Worm (Caenorhabditis elegans): ENCODE data around the gene snap-1.

The snap-1 gene

DNA sequence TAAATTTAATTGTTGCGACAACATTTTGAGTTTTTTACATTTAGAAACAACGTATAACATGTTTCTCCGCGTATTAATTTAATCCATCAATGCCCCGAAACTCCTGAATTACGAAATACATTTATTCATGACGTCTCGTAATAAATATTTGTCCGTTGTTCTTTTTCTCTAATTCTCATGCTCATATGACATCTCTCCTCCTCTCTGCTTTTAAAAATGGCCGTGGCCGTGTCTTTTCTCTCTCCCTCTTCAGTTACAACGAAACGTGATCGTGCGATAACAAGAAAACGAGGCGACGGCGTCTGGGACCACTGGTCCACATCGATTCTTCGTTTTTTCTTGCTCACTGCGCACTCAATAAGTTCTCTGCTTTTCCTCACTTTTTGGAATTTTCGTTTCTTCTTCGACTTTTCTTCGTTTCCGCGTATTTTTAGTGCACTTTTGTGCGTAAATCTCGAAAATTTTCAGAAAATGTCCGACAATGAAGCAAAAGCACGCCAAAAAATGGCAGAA is at the start of gene snap-1 (continued):
- TF ChIP-seq mep-1 (tag; optimal IDR thresholded peaks at IDR 0.05), result peak; percentile 51
- TF ChIP-seq nhr-41 (GFP tag; IDR thresholded peaks at IDR 0.05), result no peak
- no peak for TF ChIP-seq ZK546.5 (tag; optimal IDR thresholded peaks at IDR 0.05)
- TF ChIP-seq lin-15B (tag; optimal IDR thresholded peaks at IDR 0.05), result no peak
- TF ChIP-seq pqm-1 (tag; optimal IDR thresholded peaks at IDR 0.05), result no peak
- peak; percentile 93 for TF ChIP-seq hlh-30 (tag; optimal IDR thresholded peaks at IDR 0.05; ENCODE audit: insufficient read depth)
- no peak for TF ChIP-seq zfp-2 (tag; optimal IDR thresholded peaks at IDR 0.05)
- TF ChIP-seq php-3 (GFP tag; IDR thresholded peaks at IDR 0.05), result no peak
- TF ChIP-seq daf-16 (GFP tag; optimal IDR thresholded peaks at IDR 0.05), result no peak
- peak; percentile 57 for TF ChIP-seq daf-16 (tag; optimal IDR thresholded peaks at IDR 0.05)
- TF ChIP-seq egl-27 (tag; optimal IDR thresholded peaks at IDR 0.05), result no peak
- TF ChIP-seq ztf-11 (tag; optimal IDR thresholded peaks at IDR 0.05), result no peak
- TF ChIP-seq lin-1 (GFP tag; IDR thresholded peaks at IDR 0.05), result no peak
- TF ChIP-seq lin-39 (tag; optimal IDR thresholded peaks at IDR 0.05), result no peak
- no peak for TF ChIP-seq nhr-42 (GFP tag; IDR thresholded peaks at IDR 0.05)
- no peak for TF ChIP-seq ceh-20 (GFP tag; IDR thresholded peaks at IDR 0.05)
- no peak for TF ChIP-seq lin-29 (GFP tag; IDR thresholded peaks at IDR 0.05)
- no peak for TF ChIP-seq F49E8.2 (tag; optimal IDR thresholded peaks at IDR 0.05; ENCODE audit: borderline replicate concordance)
- TF ChIP-seq fos-1 (tag; optimal IDR thresholded peaks at IDR 0.05), result no peak
- TF ChIP-seq F37D6.2 (tag; optimal IDR thresholded peaks at IDR 0.05), result peak; percentile 5
- TF ChIP-seq nhr-48 (tag; optimal IDR thresholded peaks at IDR 0.05), result no peak
- TF ChIP-seq daf-19 (GFP tag; conservative IDR thresholded peaks at IDR 0.05), result no peak
- no peak for TF ChIP-seq Y75B8A.6 (GFP tag; IDR thresholded peaks at IDR 0.05)
- no peak for TF ChIP-seq nhr-25 (tag; optimal IDR thresholded peaks at IDR 0.05; ENCODE audit: borderline replicate concordance, insufficient read depth)
- no peak for TF ChIP-seq F10B5.3 (tag; optimal IDR thresholded peaks at IDR 0.05)
- no peak for TF ChIP-seq dmd-8 (GFP tag; IDR thresholded peaks at IDR 0.05)
- TF ChIP-seq nhr-102 (tag; optimal IDR thresholded peaks at IDR 0.05), result no peak
- TF ChIP-seq dve-1 (tag; optimal IDR thresholded peaks at IDR 0.05; ENCODE audit: insufficient read depth), result peak; percentile 26
- TF ChIP-seq nhr-111 (GFP tag; optimal IDR thresholded peaks at IDR 0.05), result no peak
- TF ChIP-seq nhr-77 (tag; optimal IDR thresholded peaks at IDR 0.05), result no peak
- TF ChIP-seq mxl-2 (GFP tag; conservative IDR thresholded peaks at IDR 0.05), result no peak
- no peak for TF ChIP-seq D1046.2 (GFP tag; IDR thresholded peaks at IDR 0.05)
- no peak for TF ChIP-seq ceh-32 (tag; optimal IDR thresholded peaks at IDR 0.05; ENCODE audit: poor library complexity)
- TF ChIP-seq lim-7 (GFP tag; IDR thresholded peaks at IDR 0.05), result no peak
- TF ChIP-seq jun-1 (tag; optimal IDR thresholded peaks at IDR 0.05), result no peak
- no peak for TF ChIP-seq pha-4 (GFP tag; IDR thresholded peaks at IDR 0.05)
- TF ChIP-seq pha-4 (tag; optimal IDR thresholded peaks at IDR 0.05), result no peak
- peak; percentile 58; the same call in 1 of the 2 replicates for TF ChIP-seq ctbp-1 (GFP tag; IDR thresholded peaks at IDR 0.05)
- peak; percentile 65 for TF ChIP-seq mes-2 (tag; optimal IDR thresholded peaks at IDR 0.05; ENCODE audit: poor library complexity, severe bottlenecking)
- TF ChIP-seq zip-2 (tag; optimal IDR thresholded peaks at IDR 0.05), result no peak
- TF ChIP-seq ceh-82 (tag; optimal IDR thresholded peaks at IDR 0.05), result no peak
- TF ChIP-seq vab-7 (GFP tag; IDR thresholded peaks at IDR 0.05), result no peak
- TF ChIP-seq mxl-3 (GFP tag; optimal IDR thresholded peaks at IDR 0.05), result peak; percentile 74
- TF ChIP-seq set-16 (GFP tag; IDR thresholded peaks at IDR 0.05), result no peak
- no peak for TF ChIP-seq madf-9 (GFP tag; conservative IDR thresholded peaks at IDR 0.05)
- no peak for TF ChIP-seq nhr-76 (tag; optimal IDR thresholded peaks at IDR 0.05)
- no peak for TF ChIP-seq ceh-62 (tag; optimal IDR thresholded peaks at IDR 0.05)
- TF ChIP-seq dmd-6 (GFP tag; IDR thresholded peaks at IDR 0.05), result no peak; the same call in 1 of the 2 replicates
- no peak for TF ChIP-seq nhr-237 (tag; optimal IDR thresholded peaks at IDR 0.05)
- TF ChIP-seq spr-1 (tag; optimal IDR thresholded peaks at IDR 0.05), result no peak
- no peak for TF ChIP-seq spr-3 (GFP tag; optimal IDR thresholded peaks at IDR 0.05)
- TF ChIP-seq Y48G9A.11 (GFP tag; IDR thresholded peaks at IDR 0.05), result no peak
